Worm (Caenorhabditis elegans): ENCODE data around the gene R07B7.8.
"Not testable (repeated sequence)": the region's sequence is repeated elsewhere in the genome, so short reads cannot be mapped to it uniquely, and the experiment has no call there.

- TF ChIP-seq nhr-12 (tag; optimal IDR thresholded peaks at IDR 0.05); ceh-43 (GFP tag; optimal IDR thresholded peaks at IDR 0.05); unc-62 (GFP tag; optimal IDR thresholded peaks at IDR 0.05); sptf-1 (tag; optimal IDR thresholded peaks at IDR 0.05); pha-4 (tag; optimal IDR thresholded peaks at IDR 0.05); nhr-28 (tag; optimal IDR thresholded peaks at IDR 0.05); nhr-76 (tag; optimal IDR thresholded peaks at IDR 0.05); ces-1 (GFP tag; optimal IDR thresholded peaks at IDR 0.05); hlh-1 (tag; optimal IDR thresholded peaks at IDR 0.05); blmp-1 (tag; optimal IDR thresholded peaks at IDR 0.05); lsy-2 (tag; optimal IDR thresholded peaks at IDR 0.05); elt-3 (tag; optimal IDR thresholded peaks at IDR 0.05); ceh-39 (tag; optimal IDR thresholded peaks at IDR 0.05): not testable (repeated sequence)
These were observed 47.0 kb upstream of the R07B7.8 start, which contains the start of gene enpp-1 for ce11 chrV:12131157-12131556.
